Fruit fly (Drosophila melanogaster) whole organism, embryonic: ENCODE results near the gene CG46310.

ENCODE experiments used
- Dip2 ChIP-seq: fragments of 200-800 bp; sonication (Bioruptor generic); IDR thresholded peaks from 2 replicates; pipeline ENCODE4 v1.3.6; 2022; ENCODE audit warnings: missing biosample characterization, missing genetic modification characterization
- Xrp1 ChIP-seq: fragments of 200-800 bp; sonication (Bioruptor generic); IDR thresholded peaks from 2 replicates; pipeline ENCODE4 v1.3.6; 2022; ENCODE audit warnings: missing biosample characterization, missing genetic modification characterization
- lab ChIP-seq: fragments of 200-800 bp; sonication (Bioruptor generic); optimal IDR thresholded peaks from 3 replicates; lab custom pipeline; 2017; ENCODE audit warnings: missing biosample characterization, missing genetic modification characterization, mild to moderate bottlenecking, moderate library complexity, missing genetic modification reagents
- prd ChIP-seq, 3 experiments: fragments of >200 bp in 2 of 3; fragments of 200-800 bp in 1 of 3; sonication (Bioruptor generic) in 1 of 3; optimal IDR thresholded peaks in 2 of 3; IDR thresholded peaks in 1 of 3; 2 replicates in 2 of 3; 3 replicates in 1 of 3; pipeline versions ENCODE4 v1.3.6 to Lab custom; 2017 to 2022; ENCODE audit warnings: missing biosample characterization in 1 of 3, missing genetic modification characterization in 1 of 3
- salm ChIP-seq: fragments of 200-800 bp; sonication (Bioruptor generic); optimal IDR thresholded peaks from 2 replicates; lab custom pipeline; 2018; ENCODE audit warnings: missing biosample characterization, mild to moderate bottlenecking, missing genetic modification characterization
- slou ChIP-seq: fragments of 200-800 bp; sonication (Bioruptor generic); optimal IDR thresholded peaks from 3 replicates; lab custom pipeline; 2016; ENCODE audit warnings: missing biosample characterization, missing genetic modification characterization
- tgo ChIP-seq: fragments of 200-800 bp; sonication (Bioruptor generic); IDR thresholded peaks from 3 replicates; pipeline ENCODE4 v1.3.6; 2022; ENCODE audit warnings: missing biosample characterization, missing genetic modification characterization

DNA sequence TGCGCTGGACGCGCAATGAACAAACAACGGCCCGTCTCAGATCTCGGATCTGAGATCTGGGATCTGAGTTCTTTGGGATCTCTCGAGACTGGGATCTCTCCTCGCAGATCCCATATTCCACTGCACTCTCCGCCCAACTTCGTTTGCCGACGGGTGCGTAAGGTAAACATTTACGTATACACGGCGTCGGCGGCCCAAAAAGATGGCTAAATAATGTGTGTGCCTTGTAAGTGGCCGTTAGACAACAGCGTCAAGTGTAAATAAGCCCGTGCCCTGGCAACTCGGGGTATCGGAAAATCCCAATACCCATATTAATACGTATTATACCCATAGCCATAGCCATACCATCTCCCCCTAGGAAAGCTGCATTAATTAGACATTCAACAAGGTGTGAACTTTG lies 39.0 kb upstream of the CG46310 start:
- TF ChIP-seq slou (GFP tag; lab: Kevin White, UChicago) (no peak), Dip2 (GFP tag; lab: Robert Waterston, UW) (no peak), lab (GFP tag; lab: Kevin White, UChicago) (no peak), prd (optimal IDR thresholded peaks at IDR 0.05; lab: Kevin White, UChicago) (no peak), prd (GFP tag; IDR thresholded peaks at IDR 0.05; lab: Robert Waterston, UW) (peak; percentile 21; the same call in 1 of the 3 replicates), salm (no peak), tgo (GFP tag; lab: Robert Waterston, UW) (no peak), Xrp1 (peak; percentile 42; the same call in 1 of the 2 replicates)
